Worm (Caenorhabditis elegans): ENCODE measurements around the gene eef-1A.1.

- TF ChIP-seq ztf-4 (tag; optimal IDR thresholded peaks at IDR 0.05) (no peak), unc-62 (GFP tag; optimal IDR thresholded peaks at IDR 0.05) (no peak), nhr-12 (tag; optimal IDR thresholded peaks at IDR 0.05) (no peak), ama-1 (optimal IDR thresholded peaks at IDR 0.05) (no peak), snpc-4 (tag; optimal IDR thresholded peaks at IDR 0.05) (no peak), aly-2 (tag; optimal IDR thresholded peaks at IDR 0.05) (no peak), zag-1 (tag; optimal IDR thresholded peaks at IDR 0.05) (no peak), ZK546.5 (tag; optimal IDR thresholded peaks at IDR 0.05) (no peak), nhr-23 (tag; optimal IDR thresholded peaks at IDR 0.05) (no peak)
Observed at ce11 chrIII:6969781-6970342, 1.6 kb downstream of the eef-1A.1 start.
